Worm (Caenorhabditis elegans): Measurements from ENCODE around the gene rocf-1.

DNA sequence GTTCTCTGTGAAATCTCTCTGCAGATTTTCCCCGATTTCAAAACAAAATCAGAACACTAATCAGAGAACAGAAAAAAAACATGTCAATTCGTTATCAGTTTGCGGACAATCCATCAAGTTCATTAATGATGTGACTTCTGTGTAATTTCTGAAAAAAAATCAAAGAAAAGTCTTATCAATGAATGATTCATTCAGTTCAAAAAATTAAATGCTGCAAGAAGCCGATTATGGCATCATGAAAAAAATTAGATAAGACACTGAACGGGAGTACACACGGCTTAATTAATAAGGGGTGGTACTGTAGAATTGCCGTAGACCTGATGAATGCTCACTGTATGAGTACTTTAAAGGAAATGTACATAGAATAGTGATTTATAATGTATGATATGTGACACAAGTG lies 28.2 kb downstream of the rocf-1 start:
- TF ChIP-seq hnd-1 (tag; optimal IDR thresholded peaks at IDR 0.05) (no peak), ama-1 (optimal IDR thresholded peaks at IDR 0.05) (no peak), aly-1 (tag; optimal IDR thresholded peaks at IDR 0.05) (no peak), flt-1 (GFP tag; IDR thresholded peaks at IDR 0.05) (no peak), sea-1 (GFP tag; conservative IDR thresholded peaks at IDR 0.05) (no peak), tbx-11 (GFP tag; IDR thresholded peaks at IDR 0.05) (no peak), scrt-1 (GFP tag; IDR thresholded peaks at IDR 0.05) (no peak), ets-7 (tag; optimal IDR thresholded peaks at IDR 0.05) (no peak), ceh-36 (tag; optimal IDR thresholded peaks at IDR 0.05) (no peak), pes-1 (GFP tag; IDR thresholded peaks at IDR 0.05) (no peak), hmg-4 (GFP tag; optimal IDR thresholded peaks at IDR 0.05) (no peak)

Data from whole organism, early embryonic.